Worm (Caenorhabditis elegans): Measurements from ENCODE around the gene F02E11.7.
"Not testable (repeated sequence)": the region's sequence is repeated elsewhere in the genome, so short reads cannot be mapped to it uniquely, and the experiment has no call there.

DNA sequence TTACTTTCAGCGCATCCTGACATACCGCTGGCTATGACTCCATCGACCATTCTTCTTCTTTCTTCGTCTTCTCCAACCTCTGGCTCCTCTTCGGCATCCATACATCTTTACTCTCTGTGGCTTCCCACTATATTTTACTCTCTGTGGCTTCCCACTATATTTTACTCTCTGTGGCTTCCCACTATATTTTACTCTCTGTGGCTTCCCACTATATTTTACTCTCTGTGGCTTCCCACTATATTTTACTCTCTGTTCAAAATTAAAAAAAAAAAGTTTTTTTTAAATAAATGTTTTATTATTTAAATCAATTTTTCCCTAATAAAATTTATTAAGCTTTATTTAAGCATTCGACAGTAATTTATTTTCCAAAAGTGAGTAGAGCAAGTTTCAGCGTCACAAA lies 23.1 kb downstream of the F02E11.7 start, which contains the start of gene F39E9.14:
- TF ChIP-seq ama-1 (optimal IDR thresholded peaks at IDR 0.05); mab-9 (GFP tag; IDR thresholded peaks at IDR 0.05); nhr-237 (tag; optimal IDR thresholded peaks at IDR 0.05); tbx-2 (tag; optimal IDR thresholded peaks at IDR 0.05); blmp-1 (tag; optimal IDR thresholded peaks at IDR 0.05); ces-1 (GFP tag; optimal IDR thresholded peaks at IDR 0.05); fkh-10 (GFP tag; optimal IDR thresholded peaks at IDR 0.05): not testable (repeated sequence)

Data from whole organism, L1 larva.